Worm (Caenorhabditis elegans): ENCODE data around the gene C49F5.8.
A peak's percentile ranks its signal among the peaks of the same experiment; 100 is the strongest.

Gene C49F5.8

ce11 chrX:11934933-11935332 is 25.0 kb upstream of the C49F5.8 start (continued):
- TF ChIP-seq pha-4 (GFP tag; IDR thresholded peaks at IDR 0.05) (peak; percentile 87), pha-4 (tag; optimal IDR thresholded peaks at IDR 0.05) (no peak), lin-13 (GFP tag; optimal IDR thresholded peaks at IDR 0.05) (peak; percentile 27), ctbp-1 (GFP tag; IDR thresholded peaks at IDR 0.05) (peak; percentile 74), dmd-8 (GFP tag; IDR thresholded peaks at IDR 0.05) (peak; percentile 91), F49E8.2 (tag; optimal IDR thresholded peaks at IDR 0.05; ENCODE audit: borderline replicate concordance) (peak; percentile 59), dmd-9 (GFP tag; IDR thresholded peaks at IDR 0.05) (peak; percentile 75), mxl-2 (GFP tag; conservative IDR thresholded peaks at IDR 0.05) (no peak), egl-27 (tag; optimal IDR thresholded peaks at IDR 0.05) (no peak), lin-1 (GFP tag; IDR thresholded peaks at IDR 0.05) (peak; percentile 59; the same call in 1 of the 2 replicates), lsy-2 (tag; optimal IDR thresholded peaks at IDR 0.05) (no peak), ceh-82 (tag; optimal IDR thresholded peaks at IDR 0.05) (no peak), nhr-6 (tag; optimal IDR thresholded peaks at IDR 0.05) (peak; percentile 29), egl-43 (GFP tag; IDR thresholded peaks at IDR 0.05) (peak; percentile 94), unc-130 (GFP tag; optimal IDR thresholded peaks at IDR 0.05) (peak; percentile 16), lin-39 (tag; optimal IDR thresholded peaks at IDR 0.05) (no peak), nhr-77 (tag; optimal IDR thresholded peaks at IDR 0.05) (peak; percentile 58), Y105C5A.15 (GFP tag; IDR thresholded peaks at IDR 0.05) (peak; percentile 51; the same call in 1 of the 2 replicates), nhr-42 (GFP tag; IDR thresholded peaks at IDR 0.05) (peak; percentile 86), arid-1 (GFP tag; conservative IDR thresholded peaks at IDR 0.05) (peak; percentile 54; the same call in 1 of the 2 replicates), madf-5 (GFP tag; IDR thresholded peaks at IDR 0.05) (peak; percentile 66 to 71; a peak in 2 of 4 replicates), hlh-30 (tag; optimal IDR thresholded peaks at IDR 0.05; ENCODE audit: insufficient read depth) (peak; percentile 46), sdz-12 (GFP tag; optimal IDR thresholded peaks at IDR 0.05) (peak; percentile 42), lin-38 (GFP tag; IDR thresholded peaks at IDR 0.05) (peak; percentile 71), ama-1 (optimal IDR thresholded peaks at IDR 0.05) (no peak), hmg-1.1 (GFP tag; IDR thresholded peaks at IDR 0.05) (peak; percentile 92), nhr-28 (tag; optimal IDR thresholded peaks at IDR 0.05) (peak; percentile 12), aly-2 (tag; optimal IDR thresholded peaks at IDR 0.05) (no peak), lim-7 (GFP tag; IDR thresholded peaks at IDR 0.05) (peak; percentile 85), hlh-11 (tag; optimal IDR thresholded peaks at IDR 0.05) (peak; percentile 44), saeg-2 (GFP tag; IDR thresholded peaks at IDR 0.05) (no peak), jun-1 (tag; optimal IDR thresholded peaks at IDR 0.05) (peak; percentile 7), ceh-44 (GFP tag; IDR thresholded peaks at IDR 0.05) (0 out of 2 replicates have a peak, but pooled peaks have one; percentile 16), daf-8 (GFP tag; IDR thresholded peaks at IDR 0.05) (0 out of 2 replicates have a peak, but pooled peaks have one; percentile 60), F44E2.7 (GFP tag; IDR thresholded peaks at IDR 0.05) (peak; percentile 63; the same call in 1 of the 2 replicates), snpc-4 (tag; optimal IDR thresholded peaks at IDR 0.05) (no peak), daf-12 (tag; optimal IDR thresholded peaks at IDR 0.05) (no peak), Y5F2A.4 (GFP tag; optimal IDR thresholded peaks at IDR 0.05) (peak; percentile 69), D1046.2 (GFP tag; IDR thresholded peaks at IDR 0.05) (peak; percentile 58; the same call in 1 of the 2 replicates), lir-3 (tag; optimal IDR thresholded peaks at IDR 0.05) (peak; percentile 27), ZK546.5 (tag; optimal IDR thresholded peaks at IDR 0.05) (no peak), skn-1 (tag; optimal IDR thresholded peaks at IDR 0.05) (no peak), mdl-1 (tag; optimal IDR thresholded peaks at IDR 0.05) (no peak), pqm-1 (tag; optimal IDR thresholded peaks at IDR 0.05) (no peak), mdt-29 (GFP tag; IDR thresholded peaks at IDR 0.05) (no peak; the same call in 1 of the 2 replicates), R02D3.7 (tag; optimal IDR thresholded peaks at IDR 0.05) (no peak), F26F4.8 (GFP tag; conservative IDR thresholded peaks at IDR 0.05) (peak; percentile 52; the same call in 1 of the 2 replicates), rbr-2 (tag; optimal IDR thresholded peaks at IDR 0.05) (peak; percentile 72), F37D6.2 (tag; optimal IDR thresholded peaks at IDR 0.05) (peak; percentile 82), duxl-1 (tag; optimal IDR thresholded peaks at IDR 0.05; ENCODE audit: poor library complexity) (peak; percentile 78), hif-1 (tag; optimal IDR thresholded peaks at IDR 0.05) (peak in 1 of 2 experiments; percentile 2), zip-2 (tag; optimal IDR thresholded peaks at IDR 0.05) (peak; percentile 49)

Measured in whole organism, L4 larva.